Worm (Caenorhabditis elegans): ENCODE data around the gene nhr-110.

The nhr-110 gene

DNA sequence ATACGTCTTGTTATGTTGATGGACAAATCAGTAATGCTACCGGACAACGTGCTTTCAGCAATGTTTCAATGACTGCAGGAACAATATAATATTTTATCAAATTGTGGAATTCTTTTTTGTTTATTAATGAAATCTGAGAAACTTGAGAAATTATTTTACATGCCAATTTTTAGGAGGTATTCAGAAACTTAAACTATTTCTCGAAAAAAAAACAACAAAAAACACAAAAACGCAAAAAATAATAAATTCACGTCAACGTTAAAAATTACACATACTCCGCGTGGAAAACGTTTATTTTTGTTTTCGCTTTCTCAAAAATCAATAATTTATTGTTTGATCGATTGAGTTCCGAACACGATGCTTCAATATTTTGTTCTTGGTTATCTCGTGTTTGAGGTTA, 18.0 kb upstream of the nhr-110 start, which contains the start of gene Y46H3D.1:
Gene Y46H3D.1 (plus strand): TSS at position 301 of the 400 bp plus-strand sequence.
- TF ChIP-seq unc-62 (GFP tag; optimal IDR thresholded peaks at IDR 0.05) (no peak), ztf-11 (tag; optimal IDR thresholded peaks at IDR 0.05) (no peak), lin-32 (GFP tag; optimal IDR thresholded peaks at IDR 0.05) (no peak), blmp-1 (tag; optimal IDR thresholded peaks at IDR 0.05) (no peak), nhr-2 (tag; optimal IDR thresholded peaks at IDR 0.05) (no peak), drap-1 (GFP tag; optimal IDR thresholded peaks at IDR 0.05) (no peak), hlh-1 (tag; optimal IDR thresholded peaks at IDR 0.05) (no peak), zip-8 (tag; optimal IDR thresholded peaks at IDR 0.05) (no peak), lsy-2 (tag; optimal IDR thresholded peaks at IDR 0.05) (no peak), elt-3 (tag; optimal IDR thresholded peaks at IDR 0.05) (no peak)

DNA sequence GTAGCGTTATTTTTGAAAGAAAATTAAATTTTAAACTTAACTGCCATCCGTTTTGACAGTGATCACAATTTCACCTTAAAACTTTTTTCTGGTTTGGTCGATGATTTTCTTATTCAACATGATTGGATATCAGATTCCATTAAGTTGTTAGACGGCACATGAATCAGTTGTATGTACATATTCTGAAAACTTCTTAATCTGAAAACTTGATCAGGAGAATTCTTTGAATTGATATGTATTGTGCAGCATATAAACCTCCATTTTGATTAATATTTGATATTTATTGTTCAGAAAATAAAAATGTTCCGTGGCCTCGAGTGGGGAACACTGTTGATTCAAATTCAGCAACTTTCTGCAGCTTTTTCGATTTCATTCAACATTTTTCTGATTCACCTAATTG, 15.8 kb upstream of the nhr-110 start, which contains the start of gene str-221:
Gene str-221 (plus strand): TSS at position 301 of the 400 bp plus-strand sequence.
- TF ChIP-seq hlh-1 (tag; optimal IDR thresholded peaks at IDR 0.05), result no peak
- TF ChIP-seq elt-3 (tag; optimal IDR thresholded peaks at IDR 0.05), result no peak
- no peak for TF ChIP-seq lin-13 (tag; optimal IDR thresholded peaks at IDR 0.05)
- no peak for TF ChIP-seq nhr-237 (tag; optimal IDR thresholded peaks at IDR 0.05)
- no peak for TF ChIP-seq unc-62 (GFP tag; optimal IDR thresholded peaks at IDR 0.05)
- TF ChIP-seq M03D4.4 (tag; optimal IDR thresholded peaks at IDR 0.05), result no peak

DNA sequence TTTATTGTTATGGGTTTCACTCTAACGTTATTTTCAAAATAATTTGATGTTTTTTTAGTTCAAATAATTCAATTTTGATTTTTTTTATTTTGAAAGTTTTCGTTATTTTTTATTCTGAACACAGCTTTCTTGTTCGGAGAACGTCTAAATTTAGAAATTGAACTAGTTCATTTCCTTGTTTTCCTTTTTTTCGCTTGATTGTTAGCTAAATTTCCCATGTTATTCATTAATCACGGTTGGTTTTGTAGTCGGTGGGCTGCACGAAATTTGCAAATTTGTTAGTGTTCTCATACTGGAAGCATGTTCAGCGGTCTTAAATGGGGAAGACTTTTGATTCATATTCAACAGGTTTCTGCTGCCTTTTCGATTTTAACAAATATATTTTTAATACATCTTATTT, 11.6 kb upstream of the nhr-110 start, which contains the start of gene str-222:
Gene str-222 (plus strand): TSS at position 301 of the 400 bp plus-strand sequence.
- TF ChIP-seq elt-3 (tag; optimal IDR thresholded peaks at IDR 0.05), result no peak
- no peak for TF ChIP-seq sptf-1 (tag; optimal IDR thresholded peaks at IDR 0.05)
- TF ChIP-seq hlh-1 (tag; optimal IDR thresholded peaks at IDR 0.05), result no peak
- TF ChIP-seq unc-120 (tag; optimal IDR thresholded peaks at IDR 0.05; ENCODE audit: poor library complexity, severe bottlenecking), result no peak
- no peak for TF ChIP-seq snpc-4 (tag; optimal IDR thresholded peaks at IDR 0.05)
- TF ChIP-seq mls-2 (tag; optimal IDR thresholded peaks at IDR 0.05), result no peak
- TF ChIP-seq nhr-76 (tag; optimal IDR thresholded peaks at IDR 0.05), result no peak
- TF ChIP-seq sem-2 (GFP tag; optimal IDR thresholded peaks at IDR 0.05), result no peak
- no peak for TF ChIP-seq nhr-2 (tag; optimal IDR thresholded peaks at IDR 0.05)
- no peak for TF ChIP-seq mep-1 (tag; optimal IDR thresholded peaks at IDR 0.05)
- TF ChIP-seq ham-2 (GFP tag; optimal IDR thresholded peaks at IDR 0.05), result no peak
- TF ChIP-seq bed-3 (GFP tag; optimal IDR thresholded peaks at IDR 0.05), result no peak

DNA sequence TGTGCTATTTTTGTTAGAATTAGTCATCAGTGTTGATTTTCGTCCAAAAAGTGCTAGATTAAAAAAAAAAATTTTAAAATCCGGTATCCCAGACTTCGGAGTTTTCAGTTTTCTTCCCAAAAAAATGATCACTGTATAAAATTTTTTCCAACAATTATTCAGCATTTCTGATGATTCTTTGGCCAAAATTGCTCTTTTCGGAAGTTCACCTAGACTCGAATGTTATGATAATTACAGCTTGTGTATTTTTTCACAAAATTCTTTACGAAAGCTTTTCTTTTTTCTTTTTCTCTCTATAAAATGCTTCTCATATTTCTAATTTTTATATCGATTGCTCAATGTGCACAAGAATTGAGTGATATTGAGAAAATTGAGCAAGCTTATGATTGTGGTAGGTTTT, 7.5 kb upstream of the nhr-110 start, which contains the start of gene irld-17:
Gene irld-17 (plus strand): TSS at position 301 of the 400 bp plus-strand sequence.
- TF ChIP-seq ceh-39 (tag; optimal IDR thresholded peaks at IDR 0.05) (no peak), elt-1 (tag; optimal IDR thresholded peaks at IDR 0.05; ENCODE audit: borderline replicate concordance, insufficient read depth) (no peak), elt-3 (tag; optimal IDR thresholded peaks at IDR 0.05) (no peak), ztf-11 (tag; optimal IDR thresholded peaks at IDR 0.05) (no peak), ceh-83 (GFP tag; optimal IDR thresholded peaks at IDR 0.05) (no peak), nhr-237 (tag; optimal IDR thresholded peaks at IDR 0.05) (no peak), lin-32 (GFP tag; optimal IDR thresholded peaks at IDR 0.05) (no peak), unc-120 (tag; optimal IDR thresholded peaks at IDR 0.05; ENCODE audit: poor library complexity, severe bottlenecking) (no peak), ceh-43 (GFP tag; optimal IDR thresholded peaks at IDR 0.05) (no peak), ces-1 (GFP tag; optimal IDR thresholded peaks at IDR 0.05) (no peak)

DNA sequence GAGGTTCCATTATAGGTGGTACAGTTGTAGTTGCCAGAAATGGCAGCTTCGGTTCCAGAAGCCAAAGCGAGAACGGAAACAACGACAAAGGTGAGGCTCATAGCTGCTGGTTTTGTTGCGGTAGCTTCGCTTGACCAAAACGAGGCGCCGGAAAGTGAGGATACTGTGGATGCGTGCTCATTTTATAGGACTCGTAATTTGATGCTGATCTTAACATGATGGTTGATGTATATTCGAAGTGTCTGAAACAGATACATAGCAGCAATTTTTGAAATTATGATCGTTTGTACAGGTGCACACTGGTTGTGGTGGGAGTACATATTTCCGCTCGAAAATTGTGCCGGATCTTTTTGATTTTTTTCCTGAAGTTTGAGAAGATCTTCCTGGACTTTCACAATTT, 6.9 kb upstream of the nhr-110 start, which contains the start of gene Y46H3D.8:
Gene Y46H3D.8 (minus strand): TSS at position 101 of the 400 bp plus-strand sequence.
- TF ChIP-seq nhr-12 (tag; optimal IDR thresholded peaks at IDR 0.05), result no peak
- TF ChIP-seq unc-62 (GFP tag; optimal IDR thresholded peaks at IDR 0.05), result no peak
- TF ChIP-seq ces-1 (GFP tag; optimal IDR thresholded peaks at IDR 0.05), result no peak
- TF ChIP-seq elt-1 (tag; optimal IDR thresholded peaks at IDR 0.05; ENCODE audit: borderline replicate concordance, insufficient read depth), result no peak
- TF ChIP-seq pha-4 (tag; optimal IDR thresholded peaks at IDR 0.05), result no peak
- no peak for TF ChIP-seq lsy-2 (tag; optimal IDR thresholded peaks at IDR 0.05)
- no peak for TF ChIP-seq mep-1 (tag; optimal IDR thresholded peaks at IDR 0.05)
- TF ChIP-seq bed-3 (GFP tag; optimal IDR thresholded peaks at IDR 0.05), result no peak
- TF ChIP-seq snpc-4 (tag; optimal IDR thresholded peaks at IDR 0.05), result no peak
- TF ChIP-seq nhr-237 (tag; optimal IDR thresholded peaks at IDR 0.05), result no peak
- no peak for TF ChIP-seq blmp-1 (tag; optimal IDR thresholded peaks at IDR 0.05)
- no peak for TF ChIP-seq M03D4.4 (tag; optimal IDR thresholded peaks at IDR 0.05)
- TF ChIP-seq lin-13 (tag; optimal IDR thresholded peaks at IDR 0.05), result no peak
- no peak for TF ChIP-seq flh-1 (GFP tag; optimal IDR thresholded peaks at IDR 0.05)
- no peak for TF ChIP-seq tbx-8 (GFP tag; optimal IDR thresholded peaks at IDR 0.05)
- no peak for TF ChIP-seq sptf-1 (tag; optimal IDR thresholded peaks at IDR 0.05)
- no peak for TF ChIP-seq unc-39 (tag; optimal IDR thresholded peaks at IDR 0.05)
- TF ChIP-seq unc-120 (tag; optimal IDR thresholded peaks at IDR 0.05; ENCODE audit: poor library complexity, severe bottlenecking), result no peak
- TF ChIP-seq ceh-43 (GFP tag; optimal IDR thresholded peaks at IDR 0.05), result no peak

Data from whole organism, mixed stage, embryonic.